Fruit fly (Drosophila melanogaster): ENCODE results near the gene fz.

DNA sequence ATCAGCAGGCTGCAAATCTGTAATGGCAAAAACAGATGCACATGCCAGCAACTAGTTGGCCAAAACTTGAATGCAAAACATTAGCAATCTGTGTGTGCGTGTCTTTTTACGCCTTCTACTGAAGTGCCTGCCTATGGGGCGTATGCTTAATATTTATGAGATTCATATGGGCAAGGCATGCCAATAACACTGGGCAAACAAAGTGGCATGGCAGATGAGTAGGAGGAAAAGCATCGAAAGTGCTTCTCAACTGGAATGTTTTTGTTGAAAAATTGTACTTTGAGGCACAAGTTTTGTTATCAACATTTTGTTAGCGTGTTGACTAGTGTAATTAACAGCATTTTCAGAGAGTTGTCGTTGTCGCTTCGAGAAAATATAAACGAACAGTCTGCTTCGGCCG lies 44.7 kb upstream of the fz start:
- TF ChIP-seq tj (GFP tag; optimal IDR thresholded peaks at IDR 0.05): no peak
- TF ChIP-seq toe (GFP tag; optimal IDR thresholded peaks at IDR 0.05): no peak
- no peak for TF ChIP-seq cic (GFP tag; optimal IDR thresholded peaks at IDR 0.05)

Data from whole organism, adult.